ENCODE assay signal across 4 fruit fly cellular contexts in genomic region chr3R:26228026-26228635, dm6.
TF ChIP-seq lines count a peak whose summit lies in the region.

No protein-coding gene starts in this region.

- TF ChIP-seq CTCF in whole organism, embryonic (GFP tag; optimal IDR thresholded peaks at IDR 0.05; lab: Kevin White, UChicago), result peak; percentile 20

TF ChIP-seq in whole organism, adult, 20 proteins besides CTCF, POLR2A, EP300 and RAD21:
- TF ChIP-seq CG11617 (GFP tag; optimal IDR thresholded peaks at IDR 0.05; lab: Kevin White, UChicago) (peak; percentile 41), CG7101 (tag; optimal IDR thresholded peaks at IDR 0.05; lab: Kevin White, UChicago) (peak; percentile 78), Mnt (GFP tag; optimal IDR thresholded peaks at IDR 0.05; lab: Kevin White, UChicago) (peak; percentile 53), ovo (GFP tag; optimal IDR thresholded peaks at IDR 0.05; lab: Kevin White, UChicago) (peak; percentile 85), tj (GFP tag; optimal IDR thresholded peaks at IDR 0.05; lab: Kevin White, UChicago) (no peak), CG7045 (GFP tag; optimal IDR thresholded peaks at IDR 0.05; lab: Kevin White, UChicago) (peak; percentile 81), Clk (GFP tag; optimal IDR thresholded peaks at IDR 0.05; lab: Kevin White, UChicago) (peak; percentile 53), pad (GFP tag; optimal IDR thresholded peaks at IDR 0.05; lab: Kevin White, UChicago) (peak; percentile 41), CG1620 (GFP tag; optimal IDR thresholded peaks at IDR 0.05; lab: Kevin White, UChicago) (peak; percentile 86), cic (GFP tag; optimal IDR thresholded peaks at IDR 0.05; lab: Kevin White, UChicago) (peak; percentile 66), CG12768 (GFP tag; optimal IDR thresholded peaks at IDR 0.05; lab: Kevin White, UChicago) (peak; percentile 71), CG5204 (GFP tag; optimal IDR thresholded peaks at IDR 0.05; lab: Kevin White, UChicago) (no peak), toe (GFP tag; optimal IDR thresholded peaks at IDR 0.05; lab: Kevin White, UChicago) (peak; percentile 57), Hr96 (GFP tag; optimal IDR thresholded peaks at IDR 0.05; lab: Kevin White, UChicago) (peak; percentile 38), bab1 (GFP tag; optimal IDR thresholded peaks at IDR 0.05; lab: Kevin White, UChicago) (no peak), kay (GFP tag; lab: Kevin White, UChicago; ENCODE audit: borderline replicate concordance) (no peak), Crg-1 (GFP tag; optimal IDR thresholded peaks at IDR 0.05; lab: Kevin White, UChicago) (peak; percentile 93), CG33017 (tag; optimal IDR thresholded peaks at IDR 0.05; lab: Kevin White, UChicago) (peak; percentile 49), cnc (optimal IDR thresholded peaks at IDR 0.05; lab: Kevin White, UChicago) (no peak), CG14711 (tag; optimal IDR thresholded peaks at IDR 0.05; lab: Kevin White, UChicago) (peak; percentile 47)
TF ChIP-seq in whole organism, adult: peak in this region for 15.

TF ChIP-seq in whole organism, embryonic, 481 proteins besides CTCF, POLR2A, EP300 and RAD21 (continues in another document):
- TF ChIP-seq CG18476 (GFP tag; optimal IDR thresholded peaks at IDR 0.05; lab: Kevin White, UChicago) (peak; percentile 80), CG13296 (GFP tag; optimal IDR thresholded peaks at IDR 0.05; lab: Kevin White, UChicago) (peak; percentile 83), CG1792 (GFP tag; optimal IDR thresholded peaks at IDR 0.05; lab: Kevin White, UChicago) (peak; percentile 95), tna (GFP tag; IDR thresholded peaks at IDR 0.05; lab: Robert Waterston, UW; ENCODE audit: partially characterized antibody) (no peak), lbe (GFP tag; optimal IDR thresholded peaks at IDR 0.05; lab: Kevin White, UChicago) (no peak), wek (GFP tag; optimal IDR thresholded peaks at IDR 0.05; lab: Kevin White, UChicago) (peak; percentile 92), hkb (optimal IDR thresholded peaks at IDR 0.05; lab: Kevin White, UChicago) (no peak), hkb (GFP tag; IDR thresholded peaks at IDR 0.05; lab: Robert Waterston, UW) (peak; percentile 89), luna (GFP tag; optimal IDR thresholded peaks at IDR 0.05; lab: Kevin White, UChicago) (peak; percentile 29), grau (tag; optimal IDR thresholded peaks at IDR 0.05; lab: Kevin White, UChicago) (peak; percentile 48), Sin3A (optimal IDR thresholded peaks at IDR 0.05; lab: Kevin White, UChicago) (no peak), unc-4 (GFP tag; IDR thresholded peaks at IDR 0.05; lab: Robert Waterston, UW; ENCODE audit: partially characterized antibody) (no peak), CG11093 (GFP tag; IDR thresholded peaks at IDR 0.05; lab: Robert Waterston, UW) (peak; percentile 61; the same call in 1 of the 3 replicates), CG17361 (GFP tag; IDR thresholded peaks at IDR 0.05; lab: Robert Waterston, UW) (peak; percentile 50; the same call in 2 of the 3 replicates), Scr (GFP tag; IDR thresholded peaks at IDR 0.05; lab: Robert Waterston, UW; ENCODE audit: partially characterized antibody) (no peak), dati (GFP tag; IDR thresholded peaks at IDR 0.05; lab: Robert Waterston, UW) (peak; percentile 72; the same call in 1 of the 2 replicates), CG12391 (tag; optimal IDR thresholded peaks at IDR 0.05; lab: Kevin White, UChicago) (peak; percentile 50), bbx (GFP tag; IDR thresholded peaks at IDR 0.05; lab: Robert Waterston, UW; ENCODE audit: partially characterized antibody) (no peak), Optix (GFP tag; IDR thresholded peaks at IDR 0.05; lab: Robert Waterston, UW) (peak; percentile 78), NK7.1 (GFP tag; optimal IDR thresholded peaks at IDR 0.05; lab: Kevin White, UChicago) (peak; percentile 91), dysf (GFP tag; IDR thresholded peaks at IDR 0.05; lab: Robert Waterston, UW) (peak; percentile 54; the same call in 1 of the 3 replicates), ash1 (GFP tag; optimal IDR thresholded peaks at IDR 0.05; lab: Kevin White, UChicago) (peak; percentile 73), Sry-β (GFP tag; optimal IDR thresholded peaks at IDR 0.05; lab: Kevin White, UChicago) (peak; percentile 59)

TF ChIP-seq in whole organism, prepupa, 60 proteins besides CTCF, POLR2A, EP300 and RAD21:
- TF ChIP-seq vri (GFP tag; optimal IDR thresholded peaks at IDR 0.05; lab: Kevin White, UChicago), result no peak
- TF ChIP-seq CG32006 (GFP tag; optimal IDR thresholded peaks at IDR 0.05; lab: Kevin White, UChicago), result no peak
- no peak for TF ChIP-seq CG11294 (GFP tag; IDR thresholded peaks at IDR 0.05; lab: Robert Waterston, UW)
- no peak for TF ChIP-seq CG3032 (tag; optimal IDR thresholded peaks at IDR 0.05; lab: Kevin White, UChicago)
- peak; percentile 95 for TF ChIP-seq fkh (GFP tag; optimal IDR thresholded peaks at IDR 0.05; lab: Kevin White, UChicago)
- TF ChIP-seq Sox14 (GFP tag; optimal IDR thresholded peaks at IDR 0.05; lab: Kevin White, UChicago), result no peak
- no peak for TF ChIP-seq Eip78C (GFP tag; lab: Kevin White, UChicago)
- peak; percentile 38 for TF ChIP-seq svp (GFP tag; lab: Kevin White, UChicago)
- no peak for TF ChIP-seq Lpt (GFP tag; optimal IDR thresholded peaks at IDR 0.05; lab: Kevin White, UChicago)
- no peak for TF ChIP-seq CG3919 (GFP tag; optimal IDR thresholded peaks at IDR 0.05; lab: Kevin White, UChicago)
- no peak for TF ChIP-seq Sox15 (GFP tag; optimal IDR thresholded peaks at IDR 0.05; lab: Kevin White, UChicago)
- TF ChIP-seq CG8119 (GFP tag; IDR thresholded peaks at IDR 0.05; lab: Robert Waterston, UW), result no peak
TF ChIP-seq in whole organism, prepupa: peak in this region for 2.

TF ChIP-seq in whole organism, wandering third instar larva, 38 proteins besides CTCF, POLR2A, EP300 and RAD21:
- TF ChIP-seq dl (GFP tag; optimal IDR thresholded peaks at IDR 0.05; lab: Kevin White, UChicago; ENCODE audit: insufficient read depth in 1 of 2, partially characterized antibody in 2 of 2) (no peak), OdsH (GFP tag; optimal IDR thresholded peaks at IDR 0.05; lab: Kevin White, UChicago) (peak; percentile 42), sv (GFP tag; optimal IDR thresholded peaks at IDR 0.05; lab: Kevin White, UChicago) (peak; percentile 87), tai (GFP tag; optimal IDR thresholded peaks at IDR 0.05; lab: Kevin White, UChicago) (peak; percentile 14), foxo (GFP tag; optimal IDR thresholded peaks at IDR 0.05; lab: Kevin White, UChicago) (peak in 1 of 2 experiments; percentile 0), Hr83 (GFP tag; optimal IDR thresholded peaks at IDR 0.05; lab: Kevin White, UChicago; ENCODE audit: poor library complexity, severe bottlenecking) (peak; percentile 41), h (GFP tag; optimal IDR thresholded peaks at IDR 0.05; lab: Kevin White, UChicago) (peak; percentile 31), HLH106 (tag; optimal IDR thresholded peaks at IDR 0.05; lab: Kevin White, UChicago) (no peak), brk (GFP tag; optimal IDR thresholded peaks at IDR 0.05; lab: Kevin White, UChicago) (no peak), GATAd (GFP tag; optimal IDR thresholded peaks at IDR 0.05; lab: Kevin White, UChicago) (peak; percentile 52), rgr (GFP tag; optimal IDR thresholded peaks at IDR 0.05; lab: Kevin White, UChicago) (peak; percentile 46), fru (GFP tag; optimal IDR thresholded peaks at IDR 0.05; lab: Kevin White, UChicago) (no peak), Hnf4 (GFP tag; optimal IDR thresholded peaks at IDR 0.05; lab: Kevin White, UChicago) (peak; percentile 41)
